Worm (Caenorhabditis elegans) whole organism, L2 larva: Measurements from ENCODE around the gene F25D1.3.

Source experiments
- F13H6.1 ChIP-seq: sonication (generic microtip); optimal IDR thresholded peaks from 2 replicates; lab custom pipeline; 2016; ENCODE audit warnings: missing genetic modification characterization, missing compliant biosample characterization
- ZK546.5 ChIP-seq: sonication (generic microtip); optimal IDR thresholded peaks from 2 replicates; lab custom pipeline; 2017; ENCODE audit warnings: missing biosample characterization, missing genetic modification characterization
- ama-1 ChIP-seq: fragments of 150-350 bp; optimal IDR thresholded peaks from 2 replicates; lab custom pipeline; 2018; ENCODE audit warnings: inconsistent platforms
- elt-3 ChIP-seq: sonication (generic microtip); optimal IDR thresholded peaks from 2 replicates; lab custom pipeline; 2017; ENCODE audit warnings: missing biosample characterization, missing genetic modification characterization
- nhr-21 ChIP-seq: fragments of 150-350 bp; optimal IDR thresholded peaks from 2 replicates; lab custom pipeline; 2014; ENCODE audit warnings: missing biosample characterization, missing genetic modification characterization
- nhr-237 ChIP-seq: fragments of 150-350 bp; optimal IDR thresholded peaks from 2 replicates; lab custom pipeline; 2014; ENCODE audit warnings: missing biosample characterization, missing genetic modification characterization
- nhr-25 ChIP-seq: fragments of 150-350 bp; sonication (generic microtip); optimal IDR thresholded peaks from 3 replicates; lab custom pipeline; 2014; ENCODE audit warnings: missing biosample characterization, missing genetic modification characterization
- nhr-77 ChIP-seq: fragments of 150-350 bp; optimal IDR thresholded peaks from 2 replicates; lab custom pipeline; 2014; ENCODE audit warnings: missing biosample characterization, missing genetic modification characterization
- skn-1 ChIP-seq: sonication (generic microtip); optimal IDR thresholded peaks from 2 replicates; lab custom pipeline; 2017; ENCODE audit warnings: missing biosample characterization, missing genetic modification characterization
- ztf-1 ChIP-seq: fragments of 200-800 bp; sonication (Bioruptor generic); conservative IDR thresholded peaks from 2 replicates; pipeline ENCODE4 v1.3.6; 2022; ENCODE audit warnings: missing genetic modification characterization, missing compliant biosample characterization

DNA sequence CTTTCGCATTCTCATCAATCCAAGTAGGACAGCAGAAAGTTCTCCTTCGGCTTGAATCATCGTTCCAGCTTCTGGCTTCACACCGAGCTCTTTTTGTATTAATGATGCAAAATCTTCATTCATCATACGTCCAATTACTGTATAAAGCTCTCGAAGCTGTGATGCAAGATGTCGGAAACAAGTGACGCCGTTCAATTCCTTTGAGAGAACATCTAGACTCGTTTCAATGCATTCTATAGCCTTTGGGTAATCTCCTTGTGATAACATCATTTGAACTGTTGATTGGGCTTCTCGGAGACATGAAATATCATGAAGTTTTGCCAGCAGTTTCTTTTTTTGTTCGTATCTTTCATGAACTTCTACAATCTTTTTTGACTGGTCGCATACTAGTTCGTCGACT lies 40.0 kb downstream of the F25D1.3 start:
- TF ChIP-seq nhr-25 (tag; lab: Kevin White, UChicago) (no peak), elt-3 (tag; lab: Kevin White, UChicago) (no peak), ZK546.5 (no peak), nhr-21 (tag; lab: Kevin White, UChicago) (no peak), ama-1 (no peak), F13H6.1 (no peak), nhr-77 (tag; lab: Kevin White, UChicago) (no peak), ztf-1 (GFP tag; lab: Robert Waterston, UW) (no peak), skn-1 (tag; lab: Kevin White, UChicago) (no peak), nhr-237 (tag; lab: Kevin White, UChicago) (no peak)
